Worm (Caenorhabditis elegans) whole organism, young adult: ENCODE results near the gene C02F5.2.

Experiments used
- B0019.2 ChIP-seq: fragments of 200-800 bp; sonication (Bioruptor generic); conservative IDR thresholded peaks from 2 replicates; pipeline ENCODE4 v1.3.6; 2022; ENCODE audit warnings: missing genetic modification reagents, missing genetic modification characterization, missing compliant biosample characterization
- C06A6.2 ChIP-seq: fragments of 200-800 bp; sonication (Bioruptor generic); conservative IDR thresholded peaks from 2 replicates; pipeline ENCODE4 v1.3.6; 2022; ENCODE audit warnings: missing genetic modification characterization, missing compliant biosample characterization
- C17E4.6 ChIP-seq: fragments of 200-800 bp; sonication (Bioruptor generic); IDR thresholded peaks from 2 replicates; pipeline ENCODE4 v1.3.6; 2022; ENCODE audit warnings: missing genetic modification reagents, missing genetic modification characterization, missing compliant biosample characterization
- F23B12.7 ChIP-seq: sonication (generic microtip); optimal IDR thresholded peaks from 2 replicates; lab custom pipeline; 2017; ENCODE audit warnings: missing genetic modification characterization, mild to moderate bottlenecking, missing compliant biosample characterization, antibody characterized with exemption, moderate library complexity; ENCODE audit not compliant: insufficient read depth
- F39B2.1 ChIP-seq: fragments of 200-800 bp; sonication (Bioruptor generic); IDR thresholded peaks from 2 replicates; pipeline ENCODE4 v1.3.6; 2022; ENCODE audit warnings: missing genetic modification reagents, missing genetic modification characterization, missing compliant biosample characterization
- F55B11.4 ChIP-seq: sonication (generic microtip); optimal IDR thresholded peaks from 2 replicates; lab custom pipeline; 2016; ENCODE audit warnings: missing compliant biosample characterization, missing genetic modification characterization, borderline replicate concordance; ENCODE audit not compliant: insufficient read depth
- F57C9.4 ChIP-seq: sonication (generic microtip); optimal IDR thresholded peaks from 2 replicates; lab custom pipeline; 2017; ENCODE audit warnings: mild to moderate bottlenecking, missing genetic modification characterization, missing compliant biosample characterization
- K12H6.12 ChIP-seq: fragments of 200-800 bp; sonication (Bioruptor generic); optimal IDR thresholded peaks from 2 replicates; lab custom pipeline; 2018; ENCODE audit warnings: mild to moderate bottlenecking, missing genetic modification characterization, missing compliant biosample characterization
- Y53F4B.3 ChIP-seq: fragments of 200-800 bp; sonication (Bioruptor generic); IDR thresholded peaks from 2 replicates; pipeline ENCODE4 v1.3.6; 2022; ENCODE audit warnings: missing genetic modification reagents, missing genetic modification characterization, missing compliant biosample characterization
- Y95B8A.8 ChIP-seq: fragments of 200-800 bp; sonication (Bioruptor generic); IDR thresholded peaks from 2 replicates; pipeline ENCODE4 v1.3.6; 2022; ENCODE audit warnings: missing genetic modification reagents, missing genetic modification characterization, missing compliant biosample characterization
- athp-1 ChIP-seq: sonication (generic microtip); optimal IDR thresholded peaks from 2 replicates; lab custom pipeline; 2017; ENCODE audit warnings: mild to moderate bottlenecking, missing genetic modification characterization, missing compliant biosample characterization
- attf-3 ChIP-seq: fragments of 200-800 bp; sonication (Bioruptor generic); conservative IDR thresholded peaks from 2 replicates; pipeline ENCODE4 v1.3.6; 2022; ENCODE audit warnings: missing genetic modification reagents, missing genetic modification characterization, missing compliant biosample characterization
- bed-1 ChIP-seq: fragments of 200-800 bp; sonication (Bioruptor generic); IDR thresholded peaks from 2 replicates; pipeline ENCODE4 v1.3.6; 2022; ENCODE audit warnings: missing genetic modification reagents, missing genetic modification characterization, missing compliant biosample characterization
- ceh-27 ChIP-seq: fragments of 200-800 bp; sonication (Bioruptor generic); optimal IDR thresholded peaks from 2 replicates; lab custom pipeline; 2018; ENCODE audit warnings: mild to moderate bottlenecking, missing genetic modification characterization, moderate library complexity, missing compliant biosample characterization
- ceh-40 ChIP-seq: fragments of 200-800 bp; sonication (Bioruptor generic); IDR thresholded peaks from 2 replicates; pipeline ENCODE4 v1.3.6; 2022; ENCODE audit warnings: missing genetic modification characterization, missing compliant biosample characterization
- dpl-1 ChIP-seq: fragments of 150-350 bp; optimal IDR thresholded peaks from 2 replicates; lab custom pipeline; 2014; ENCODE audit warnings: missing biosample characterization, missing genetic modification reagents, missing genetic modification characterization
- egl-44 ChIP-seq: fragments of 200-800 bp; sonication (Bioruptor generic); IDR thresholded peaks from 2 replicates; pipeline ENCODE4 v1.3.6; 2022; ENCODE audit warnings: missing genetic modification reagents, missing genetic modification characterization, missing compliant biosample characterization
- hlh-12 ChIP-seq: sonication (generic microtip); optimal IDR thresholded peaks from 2 replicates; lab custom pipeline; 2016; ENCODE audit warnings: missing genetic modification characterization, missing compliant biosample characterization
- hmg-1.2 ChIP-seq: fragments of 200-800 bp; sonication (Bioruptor generic); IDR thresholded peaks from 2 replicates; pipeline ENCODE4 v1.3.6; 2022; ENCODE audit warnings: missing genetic modification reagents, missing genetic modification characterization, missing compliant biosample characterization
- lin-35 ChIP-seq, 3 experiments: fragments of 150-350 bp in 2 of 3; sonication (generic microtip) in 1 of 3; optimal IDR thresholded peaks; 2 replicates each; lab custom pipeline; 2014 to 2018; ENCODE audit warnings: missing biosample characterization in 3 of 3, missing genetic modification characterization in 3 of 3, missing genetic modification reagents in 3 of 3
- lsl-1 ChIP-seq: fragments of 200-800 bp; sonication (Bioruptor generic); optimal IDR thresholded peaks from 2 replicates; lab custom pipeline; 2018; ENCODE audit warnings: mild to moderate bottlenecking, missing genetic modification characterization, moderate library complexity, missing compliant biosample characterization
- lsy-27 ChIP-seq: sonication (generic microtip); optimal IDR thresholded peaks from 2 replicates; lab custom pipeline; 2017; ENCODE audit warnings: missing genetic modification characterization, mild to moderate bottlenecking, missing compliant biosample characterization, antibody characterized with exemption, missing genotype, borderline replicate concordance; ENCODE audit not compliant: insufficient read depth
- mcd-1 ChIP-seq: fragments of 200-800 bp; sonication (Bioruptor generic); IDR thresholded peaks from 2 replicates; pipeline ENCODE4 v1.3.6; 2022; ENCODE audit warnings: missing genetic modification reagents, missing genetic modification characterization, missing compliant biosample characterization
- mes-4 ChIP-seq: sonication (generic microtip); optimal IDR thresholded peaks from 2 replicates; lab custom pipeline; 2016; ENCODE audit warnings: missing genotype, missing genetic modification characterization, missing compliant biosample characterization
- nfya-1 ChIP-seq: sonication (generic microtip); optimal IDR thresholded peaks from 2 replicates; lab custom pipeline; 2017; ENCODE audit warnings: antibody characterized with exemption, missing compliant biosample characterization, missing genetic modification characterization, borderline replicate concordance; ENCODE audit not compliant: insufficient read depth
- nhr-179 ChIP-seq: sonication (generic microtip); optimal IDR thresholded peaks from 2 replicates; lab custom pipeline; 2016; ENCODE audit warnings: mild to moderate bottlenecking, missing genetic modification characterization, missing compliant biosample characterization
- pbrm-1 ChIP-seq: fragments of 200-800 bp; sonication (Bioruptor generic); IDR thresholded peaks from 2 replicates; pipeline ENCODE4 v1.3.6; 2022; ENCODE audit warnings: missing genetic modification reagents, missing genetic modification characterization, missing compliant biosample characterization
- pha-4 ChIP-seq: fragments of 150-350 bp; sonication (generic microtip); optimal IDR thresholded peaks from 2 replicates; lab custom pipeline; 2014; ENCODE audit warnings: missing biosample characterization, missing genetic modification reagents, missing genetic modification characterization
- rcor-1 ChIP-seq: fragments of 200-800 bp; sonication (Bioruptor generic); IDR thresholded peaks from 2 replicates; pipeline ENCODE4 v1.3.6; 2022; ENCODE audit warnings: missing genetic modification reagents, missing genetic modification characterization, missing compliant biosample characterization
- rpc-1 ChIP-seq, 2 experiments: fragments of 150-350 bp in 1 of 2; sonication (generic microtip) in 1 of 2; optimal IDR thresholded peaks; 2 replicates each; lab custom pipeline; 2014 to 2018; ENCODE audit warnings: missing biosample characterization in 1 of 2, missing genetic modification characterization in 1 of 2, missing genetic modification reagents in 1 of 2, missing genotype in 1 of 2
- snpc-1.3 ChIP-seq: sonication (generic microtip); optimal IDR thresholded peaks from 2 replicates; lab custom pipeline; 2017; ENCODE audit warnings: missing genetic modification characterization, mild to moderate bottlenecking, missing compliant biosample characterization, antibody characterized with exemption, moderate library complexity, missing genotype, missing genetic modification reagents; ENCODE audit not compliant: insufficient read depth
- somi-1 ChIP-seq: fragments of 200-800 bp; sonication (Bioruptor generic); optimal IDR thresholded peaks from 2 replicates; lab custom pipeline; 2018; ENCODE audit warnings: mild to moderate bottlenecking, missing genetic modification characterization, missing compliant biosample characterization
- sptf-2 ChIP-seq: fragments of 200-800 bp; sonication (Bioruptor generic); optimal IDR thresholded peaks from 2 replicates; lab custom pipeline; 2018; ENCODE audit warnings: mild to moderate bottlenecking, missing genetic modification characterization, missing compliant biosample characterization
- tbx-9 ChIP-seq: sonication (generic microtip); optimal IDR thresholded peaks from 2 replicates; lab custom pipeline; 2016; ENCODE audit warnings: borderline replicate concordance, missing genetic modification characterization, inconsistent platforms, missing compliant biosample characterization
- unc-130 ChIP-seq: sonication (generic microtip); optimal IDR thresholded peaks from 2 replicates; lab custom pipeline; 2016; ENCODE audit warnings: missing genetic modification reagents, missing genetic modification characterization, missing compliant biosample characterization
- zim-3 ChIP-seq: sonication (generic microtip); optimal IDR thresholded peaks from 2 replicates; lab custom pipeline; 2017; ENCODE audit warnings: mild to moderate bottlenecking, missing genetic modification characterization, moderate library complexity, missing compliant biosample characterization
- ztf-18 ChIP-seq: sonication (generic microtip); optimal IDR thresholded peaks from 2 replicates; lab custom pipeline; 2016; ENCODE audit warnings: missing genotype, mild to moderate bottlenecking, missing genetic modification characterization, missing compliant biosample characterization
- ztf-26 ChIP-seq: sonication (generic microtip); optimal IDR thresholded peaks from 2 replicates; lab custom pipeline; 2017; ENCODE audit warnings: missing genetic modification characterization, missing compliant biosample characterization

C02F5.2 gene

ce11 chrIII:8286003-8286402, 36.6 kb downstream of the C02F5.2 start:
- TF ChIP-seq ceh-40 (GFP tag; lab: Robert Waterston, UW) (no peak), F23B12.7 (no peak), snpc-1.3 (tag; lab: Kevin White, UChicago) (no peak), ceh-27 (GFP tag; lab: Kevin White, UChicago) (peak; percentile 18), ztf-18 (no peak)
- TF ChIP-seq, all 124 proteins: peak for 1

- TF ChIP-seq Y53F4B.3 (no peak), ztf-26 (no peak), pbrm-1 (no peak), mcd-1 (GFP tag; lab: Robert Waterston, UW) (no peak), rcor-1 (GFP tag; lab: Robert Waterston, UW) (no peak), F39B2.1 (GFP tag; lab: Robert Waterston, UW) (no peak), dpl-1 (GFP tag; lab: Kevin White, UChicago) (no peak), nfya-1 (tag; lab: Kevin White, UChicago) (no peak), bed-1 (GFP tag; lab: Robert Waterston, UW) (no peak), mes-4 (no peak), lsl-1 (no peak), zim-3 (tag; lab: Kevin White, UChicago) (no peak)
- TF ChIP-seq, all 124 proteins: peak for 0
Measured at ce11 chrIII:8286824-8287223, 37.4 kb downstream of the C02F5.2 start.

- no peak for TF ChIP-seq egl-44 (GFP tag; lab: Robert Waterston, UW)
- peak; percentile 46 for TF ChIP-seq K12H6.12 (tag; lab: Kevin White, UChicago)
- TF ChIP-seq F23B12.7: no peak
- no peak for TF ChIP-seq B0019.2 (GFP tag; lab: Robert Waterston, UW)
- TF ChIP-seq attf-3: no peak
- no peak for TF ChIP-seq F39B2.1 (GFP tag; lab: Robert Waterston, UW)
- 0 out of 2 replicates have a peak, but pooled peaks have one; percentile 15 for TF ChIP-seq hmg-1.2 (GFP tag; lab: Robert Waterston, UW)
Measured at ce11 chrIII:8287519-8287918, 38.1 kb downstream of the C02F5.2 start.

- no peak for TF ChIP-seq C06A6.2
- no peak for TF ChIP-seq unc-130
- no peak for TF ChIP-seq ceh-40 (GFP tag; lab: Robert Waterston, UW)
- TF ChIP-seq K12H6.12 (tag; lab: Kevin White, UChicago): no peak
- no peak for TF ChIP-seq nhr-179 (tag; lab: Kevin White, UChicago)
- no peak for TF ChIP-seq lin-35 (GFP tag; optimal IDR thresholded peaks at IDR 0.05; lab: Kevin White, UChicago)
- no peak for TF ChIP-seq Y95B8A.8 (GFP tag; lab: Robert Waterston, UW)
- no peak for TF ChIP-seq rpc-1 (optimal IDR thresholded peaks at IDR 0.05; lab: Kevin White, UChicago)
- TF ChIP-seq rpc-1 (tag; optimal IDR thresholded peaks at IDR 0.05; lab: Kevin White, UChicago): no peak
- no peak for TF ChIP-seq pha-4 (tag; lab: Kevin White, UChicago)
- TF ChIP-seq F55B11.4 (tag; lab: Kevin White, UChicago): no peak
- no peak for TF ChIP-seq snpc-1.3 (tag; lab: Kevin White, UChicago)
- no peak for TF ChIP-seq sptf-2 (GFP tag; lab: Kevin White, UChicago)
- no peak for TF ChIP-seq C17E4.6 (GFP tag; lab: Robert Waterston, UW)
- TF ChIP-seq somi-1 (GFP tag; lab: Kevin White, UChicago): no peak
- TF ChIP-seq hlh-12 (tag; lab: Kevin White, UChicago): no peak
- no peak for TF ChIP-seq tbx-9 (tag; lab: Kevin White, UChicago)
- TF ChIP-seq F57C9.4 (tag; lab: Kevin White, UChicago): no peak
- TF ChIP-seq lsy-27 (tag; lab: Kevin White, UChicago): no peak
- TF ChIP-seq athp-1 (tag; lab: Kevin White, UChicago): no peak
- no peak for TF ChIP-seq ceh-27 (GFP tag; lab: Kevin White, UChicago)
Measured at ce11 chrIII:8289181-8289580, 39.8 kb downstream of the C02F5.2 start.
